Comparison of ENCODE assay signal across 3 worm cellular contexts in the genomic region with DNA sequence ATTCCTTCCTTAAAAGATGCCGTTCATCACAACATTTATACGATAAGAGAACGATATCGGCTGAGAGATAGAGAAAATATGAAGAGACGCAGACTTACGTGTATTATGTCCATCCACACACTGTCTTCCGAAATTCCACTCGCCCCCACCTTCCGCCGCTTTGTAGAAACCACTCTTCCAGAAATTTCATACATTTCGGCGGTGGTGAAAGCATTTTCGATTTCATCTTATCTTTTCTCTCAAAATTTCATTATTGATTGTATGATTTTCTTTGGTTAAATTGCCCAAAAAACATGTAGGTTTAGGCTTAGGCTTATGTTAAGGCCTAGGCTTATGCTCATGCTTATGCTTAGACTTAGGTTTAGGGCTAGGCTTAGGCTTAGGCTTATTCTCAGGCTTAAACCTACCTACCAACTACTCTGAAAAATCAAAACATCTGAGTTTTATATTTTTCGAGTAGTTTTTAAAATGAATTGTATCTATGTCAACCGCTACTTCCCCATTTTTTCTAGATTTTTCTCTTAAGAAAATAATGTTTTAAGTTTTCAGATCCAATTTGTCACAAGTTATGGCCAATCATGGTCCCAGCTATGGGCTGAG.
TF ChIP-seq lines count a peak whose summit lies in the region.

A gene (plus strand): TSS at position 550 of the 600 bp plus-strand sequence.

TF ChIP-seq in whole organism, L1 larva, 84 proteins besides CTCF, POLR2A, EP300 and RAD21:
- peak; percentile 97 for TF ChIP-seq blmp-1 (tag; optimal IDR thresholded peaks at IDR 0.05; lab: Kevin White, UChicago)
- TF ChIP-seq hlh-17 (GFP tag; optimal IDR thresholded peaks at IDR 0.05; lab: Kevin White, UChicago; ENCODE audit: borderline replicate concordance) = no peak
- peak; percentile 17 for TF ChIP-seq nhr-85 (tag; lab: Kevin White, UChicago)

TF ChIP-seq in whole organism, late embryonic, 69 proteins besides CTCF, POLR2A, EP300 and RAD21:
- TF ChIP-seq K09A11.1 (tag; optimal IDR thresholded peaks at IDR 0.05; lab: Kevin White, UChicago; ENCODE audit: insufficient read depth) (no peak), unc-3 (GFP tag; conservative IDR thresholded peaks at IDR 0.05; lab: Robert Waterston, UW) (no peak), unc-3 (tag; optimal IDR thresholded peaks at IDR 0.05; lab: Kevin White, UChicago) (no peak), nfya-1 (tag; optimal IDR thresholded peaks at IDR 0.05; lab: Kevin White, UChicago) (peak; percentile 27)

TF ChIP-seq in whole organism, mixed stage, embryonic, 35 proteins besides CTCF, POLR2A, EP300 and RAD21:
- TF ChIP-seq nhr-2 (tag; optimal IDR thresholded peaks at IDR 0.05; lab: Kevin White, UChicago) = no peak
- peak; percentile 57 for TF ChIP-seq ham-2 (GFP tag; optimal IDR thresholded peaks at IDR 0.05; lab: Kevin White, UChicago)
- peak; percentile 87 for TF ChIP-seq blmp-1 (tag; optimal IDR thresholded peaks at IDR 0.05; lab: Kevin White, UChicago)
TF ChIP-seq in whole organism, mixed stage, embryonic: peak in this region for 2.
